Worm (Caenorhabditis elegans): ENCODE measurements around the gene F44B9.2.

ce11 chrIII:8017053-8017452 lies 5.2 kb upstream of the F44B9.2 start:
- TF ChIP-seq flt-1 (GFP tag; IDR thresholded peaks at IDR 0.05), result no peak
- no peak for TF ChIP-seq sea-1 (GFP tag; conservative IDR thresholded peaks at IDR 0.05)
- no peak for TF ChIP-seq hmbx-1 (tag; optimal IDR thresholded peaks at IDR 0.05)
- TF ChIP-seq ama-1 (optimal IDR thresholded peaks at IDR 0.05), result no peak
- no peak for TF ChIP-seq F13C5.2 (tag; optimal IDR thresholded peaks at IDR 0.05)
- TF ChIP-seq aly-1 (tag; optimal IDR thresholded peaks at IDR 0.05), result no peak
- no peak for TF ChIP-seq B0310.2 (tag; optimal IDR thresholded peaks at IDR 0.05)
- TF ChIP-seq ceh-13 (GFP tag; optimal IDR thresholded peaks at IDR 0.05), result no peak
- no peak for TF ChIP-seq scrt-1 (GFP tag; IDR thresholded peaks at IDR 0.05)
- TF ChIP-seq ets-7 (tag; optimal IDR thresholded peaks at IDR 0.05), result no peak
- no peak for TF ChIP-seq tbx-11 (GFP tag; IDR thresholded peaks at IDR 0.05)
- no peak for TF ChIP-seq ceh-36 (tag; optimal IDR thresholded peaks at IDR 0.05)
